Worm (Caenorhabditis elegans) whole organism, late embryonic: ENCODE results near the gene aakg-2.

Experiments
- K02D7.2 ChIP-seq: sonication (generic microtip); optimal IDR thresholded peaks from 2 replicates; lab custom pipeline; 2017; ENCODE audit warnings: mild to moderate bottlenecking, missing genetic modification characterization, missing compliant biosample characterization
- ahr-1 ChIP-seq: sonication (generic microtip); optimal IDR thresholded peaks from 2 replicates; lab custom pipeline; 2016; ENCODE audit warnings: missing genetic modification characterization, missing compliant biosample characterization
- fkh-10 ChIP-seq: fragments of 150-350 bp; optimal IDR thresholded peaks from 2 replicates; lab custom pipeline; 2014; ENCODE audit warnings: missing biosample characterization, missing genetic modification reagents, missing genetic modification characterization
- nfya-1 ChIP-seq: sonication (generic microtip); optimal IDR thresholded peaks from 2 replicates; lab custom pipeline; 2017; ENCODE audit warnings: missing genetic modification characterization, mild to moderate bottlenecking, missing compliant biosample characterization, antibody characterized with exemption, moderate library complexity
- nhr-11 ChIP-seq: fragments of 150-350 bp; optimal IDR thresholded peaks from 2 replicates; lab custom pipeline; 2014; ENCODE audit warnings: missing biosample characterization, missing genetic modification characterization

DNA sequence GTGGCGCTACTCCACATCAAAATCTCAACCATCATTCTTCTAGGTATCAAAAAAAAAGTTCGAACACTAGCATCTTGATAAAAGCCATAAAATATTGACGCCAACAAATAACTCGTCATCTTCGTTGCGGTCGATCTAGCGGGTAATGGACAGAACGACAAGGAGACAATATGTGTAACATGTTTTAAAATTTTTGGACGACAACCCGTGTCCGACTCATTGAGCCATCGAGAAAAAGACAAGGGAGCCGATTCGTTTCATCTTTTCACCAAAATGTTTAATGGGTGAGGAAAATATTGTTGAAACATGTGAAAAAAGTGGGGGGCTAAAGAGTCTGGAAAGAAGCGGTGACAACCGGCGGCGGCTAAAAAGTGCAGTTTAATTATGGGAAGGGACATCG is 47.3 kb downstream of the aakg-2 start:
- no peak for TF ChIP-seq fkh-10
- TF ChIP-seq K02D7.2 (tag; lab: Kevin White, UChicago): no peak
- no peak for TF ChIP-seq ahr-1 (tag; lab: Kevin White, UChicago)
- no peak for TF ChIP-seq nfya-1 (tag; lab: Kevin White, UChicago)
- TF ChIP-seq nhr-11 (tag; lab: Kevin White, UChicago): no peak
